Worm (Caenorhabditis elegans) whole organism, young adult: ENCODE measurements around the gene Y43B11AL.1.

Source experiments
- B0261.1 ChIP-seq: sonication (generic microtip); optimal IDR thresholded peaks from 2 replicates; lab custom pipeline; 2016; ENCODE audit warnings: mild to moderate bottlenecking, missing genetic modification characterization, moderate library complexity, missing compliant biosample characterization
- C17E4.6 ChIP-seq: fragments of 200-800 bp; sonication (Bioruptor generic); IDR thresholded peaks from 2 replicates; pipeline ENCODE4 v1.3.6; 2022; ENCODE audit warnings: missing genetic modification reagents, missing genetic modification characterization, missing compliant biosample characterization
- D2030.7 ChIP-seq: fragments of 200-800 bp; sonication (Bioruptor generic); IDR thresholded peaks from 2 replicates; pipeline ENCODE4 v1.3.6; 2022; ENCODE audit warnings: missing genetic modification reagents, missing genetic modification characterization, missing compliant biosample characterization
- F49E8.2 ChIP-seq: sonication (generic microtip); optimal IDR thresholded peaks from 3 replicates; lab custom pipeline; 2017; ENCODE audit warnings: missing genetic modification characterization, mild to moderate bottlenecking, missing compliant biosample characterization, antibody characterized with exemption, moderate library complexity; ENCODE audit not compliant: insufficient read depth
- F52B5.7 ChIP-seq: sonication (generic microtip); optimal IDR thresholded peaks from 2 replicates; lab custom pipeline; 2016; ENCODE audit warnings: mild to moderate bottlenecking, missing genetic modification characterization, missing compliant biosample characterization
- F55B11.4 ChIP-seq: sonication (generic microtip); optimal IDR thresholded peaks from 2 replicates; lab custom pipeline; 2016; ENCODE audit warnings: missing compliant biosample characterization, missing genetic modification characterization, borderline replicate concordance; ENCODE audit not compliant: insufficient read depth
- F57C9.4 ChIP-seq: sonication (generic microtip); optimal IDR thresholded peaks from 2 replicates; lab custom pipeline; 2017; ENCODE audit warnings: mild to moderate bottlenecking, missing genetic modification characterization, missing compliant biosample characterization
- Y79H2A.3 ChIP-seq: fragments of 200-800 bp; sonication (Bioruptor generic); conservative IDR thresholded peaks from 2 replicates; pipeline ENCODE4 v1.3.6; 2022; ENCODE audit warnings: missing genetic modification reagents, missing genetic modification characterization, missing compliant biosample characterization
- atf-7 ChIP-seq: sonication (generic microtip); optimal IDR thresholded peaks from 2 replicates; lab custom pipeline; 2017; ENCODE audit warnings: mild to moderate bottlenecking, missing genetic modification characterization, missing compliant biosample characterization
- athp-1 ChIP-seq: sonication (generic microtip); optimal IDR thresholded peaks from 2 replicates; lab custom pipeline; 2017; ENCODE audit warnings: mild to moderate bottlenecking, missing genetic modification characterization, missing compliant biosample characterization
- attf-3 ChIP-seq: fragments of 200-800 bp; sonication (Bioruptor generic); conservative IDR thresholded peaks from 2 replicates; pipeline ENCODE4 v1.3.6; 2022; ENCODE audit warnings: missing genetic modification reagents, missing genetic modification characterization, missing compliant biosample characterization
- bed-2 ChIP-seq: fragments of 200-800 bp; sonication (Bioruptor generic); IDR thresholded peaks from 2 replicates; pipeline ENCODE4 v1.3.6; 2022; ENCODE audit warnings: missing genetic modification reagents, missing genetic modification characterization, missing compliant biosample characterization
- ccch-3 ChIP-seq: fragments of 200-800 bp; sonication (Bioruptor generic); optimal IDR thresholded peaks from 2 replicates; lab custom pipeline; 2018; ENCODE audit warnings: mild to moderate bottlenecking, missing genetic modification characterization, missing compliant biosample characterization
- cebp-1 ChIP-seq, 2 experiments: fragments of 200-800 bp in 1 of 2; sonication (Bioruptor generic) in 1 of 2; sonication (generic microtip) in 1 of 2; IDR thresholded peaks in 1 of 2; optimal IDR thresholded peaks in 1 of 2; 2 replicates each; pipeline versions ENCODE4 v1.3.6 to Lab custom; 2017 to 2022; ENCODE audit warnings: missing compliant biosample characterization in 2 of 2, missing genetic modification characterization in 2 of 2, mild to moderate bottlenecking in 1 of 2, missing genetic modification reagents in 1 of 2, moderate library complexity in 1 of 2
- cebp-2 ChIP-seq: fragments of 200-800 bp; sonication (Bioruptor generic); IDR thresholded peaks from 2 replicates; pipeline ENCODE4 v1.3.6; 2022; ENCODE audit warnings: missing genetic modification characterization, missing compliant biosample characterization
- ceh-100 ChIP-seq: fragments of 200-800 bp; sonication (Bioruptor generic); IDR thresholded peaks from 2 replicates; pipeline ENCODE4 v1.3.6; 2022; ENCODE audit warnings: missing genetic modification reagents, missing genetic modification characterization, missing compliant biosample characterization
- ceh-79 ChIP-seq: sonication (generic microtip); optimal IDR thresholded peaks from 2 replicates; lab custom pipeline; 2017; ENCODE audit warnings: mild to moderate bottlenecking, missing genetic modification characterization, missing compliant biosample characterization
- dox-1 ChIP-seq: fragments of 200-800 bp; sonication (Bioruptor generic); IDR thresholded peaks from 2 replicates; pipeline ENCODE4 v1.3.6; 2022; ENCODE audit warnings: missing genetic modification reagents, missing genetic modification characterization, missing compliant biosample characterization
- dpff-1 ChIP-seq: sonication (generic microtip); optimal IDR thresholded peaks from 2 replicates; lab custom pipeline; 2017; ENCODE audit warnings: mild to moderate bottlenecking, missing genetic modification characterization, missing compliant biosample characterization
- egrh-3 ChIP-seq: fragments of 200-800 bp; sonication (Bioruptor generic); IDR thresholded peaks from 2 replicates; pipeline ENCODE4 v1.3.6; 2022; ENCODE audit warnings: missing genetic modification reagents, missing genetic modification characterization, missing compliant biosample characterization
- fkh-3 ChIP-seq: sonication (generic microtip); optimal IDR thresholded peaks from 2 replicates; lab custom pipeline; 2016; ENCODE audit warnings: mild to moderate bottlenecking, missing genetic modification characterization, missing compliant biosample characterization
- gei-17 ChIP-seq: fragments of 200-800 bp; sonication (Bioruptor generic); optimal IDR thresholded peaks from 2 replicates; lab custom pipeline; 2018; ENCODE audit warnings: mild to moderate bottlenecking, missing genetic modification characterization, missing compliant biosample characterization
- hmg-20 ChIP-seq: fragments of 200-800 bp; sonication (Bioruptor generic); IDR thresholded peaks from 2 replicates; pipeline ENCODE4 v1.3.6; 2022; ENCODE audit warnings: missing genetic modification reagents, missing genetic modification characterization, missing compliant biosample characterization
- hsf-1 ChIP-seq: fragments of 200-800 bp; sonication (Bioruptor generic); IDR thresholded peaks from 2 replicates; pipeline ENCODE4 v1.3.6; 2022; ENCODE audit warnings: missing genetic modification reagents, missing genetic modification characterization, missing compliant biosample characterization
- lag-1 ChIP-seq: fragments of 200-800 bp; sonication (Bioruptor generic); IDR thresholded peaks from 2 replicates; pipeline ENCODE4 v1.3.6; 2022; ENCODE audit warnings: missing genetic modification reagents, missing genetic modification characterization, missing compliant biosample characterization
- lin-26 ChIP-seq: fragments of 200-800 bp; sonication (Bioruptor generic); IDR thresholded peaks from 2 replicates; pipeline ENCODE4 v1.3.6; 2022; ENCODE audit warnings: missing genetic modification reagents, missing genetic modification characterization, missing compliant biosample characterization
- lin-35 ChIP-seq, 3 experiments: fragments of 150-350 bp in 2 of 3; sonication (generic microtip) in 1 of 3; optimal IDR thresholded peaks; 2 replicates each; lab custom pipeline; 2014 to 2018; ENCODE audit warnings: missing biosample characterization in 3 of 3, missing genetic modification characterization in 3 of 3, missing genetic modification reagents in 3 of 3
- lsl-1 ChIP-seq: fragments of 200-800 bp; sonication (Bioruptor generic); optimal IDR thresholded peaks from 2 replicates; lab custom pipeline; 2018; ENCODE audit warnings: mild to moderate bottlenecking, missing genetic modification characterization, moderate library complexity, missing compliant biosample characterization
- mcd-1 ChIP-seq: fragments of 200-800 bp; sonication (Bioruptor generic); IDR thresholded peaks from 2 replicates; pipeline ENCODE4 v1.3.6; 2022; ENCODE audit warnings: missing genetic modification reagents, missing genetic modification characterization, missing compliant biosample characterization
- nfyb-1 ChIP-seq: fragments of 200-800 bp; sonication (Bioruptor generic); IDR thresholded peaks from 2 replicates; pipeline ENCODE4 v1.3.6; 2022; ENCODE audit warnings: missing genetic modification reagents, missing genetic modification characterization, missing compliant biosample characterization
- nhr-90 ChIP-seq: sonication (generic microtip); optimal IDR thresholded peaks from 2 replicates; lab custom pipeline; 2016; ENCODE audit warnings: missing genotype, mild to moderate bottlenecking, missing genetic modification characterization, missing compliant biosample characterization
- rpc-1 ChIP-seq, 2 experiments: fragments of 150-350 bp in 1 of 2; sonication (generic microtip) in 1 of 2; optimal IDR thresholded peaks; 2 replicates each; lab custom pipeline; 2014 to 2018; ENCODE audit warnings: missing biosample characterization in 1 of 2, missing genetic modification characterization in 1 of 2, missing genetic modification reagents in 1 of 2, missing genotype in 1 of 2
- sdz-38 ChIP-seq: sonication (generic microtip); optimal IDR thresholded peaks from 2 replicates; lab custom pipeline; 2016; ENCODE audit warnings: missing genotype, missing genetic modification characterization, missing compliant biosample characterization
- snpc-3.4 ChIP-seq: sonication (generic microtip); optimal IDR thresholded peaks from 2 replicates; lab custom pipeline; 2017; ENCODE audit warnings: missing genetic modification characterization, mild to moderate bottlenecking, missing compliant biosample characterization, antibody characterized with exemption, moderate library complexity, missing genotype, missing genetic modification reagents
- snpc-4 ChIP-seq, 5 experiments: fragments of 150-350 bp in 1 of 5; sonication (generic microtip) in 4 of 5; optimal IDR thresholded peaks; 2 replicates each; lab custom pipeline; 2014 to 2018; ENCODE audit warnings: missing genetic modification characterization in 5 of 5, missing biosample characterization in 3 of 5, antibody characterized with exemption in 2 of 5, mild to moderate bottlenecking in 2 of 5, missing compliant biosample characterization in 2 of 5, missing genotype in 2 of 5, moderate library complexity in 2 of 5, missing genetic modification reagents in 1 of 5
- tbp1 ChIP-seq: fragments of 200-800 bp; sonication (Bioruptor generic); optimal IDR thresholded peaks from 2 replicates; lab custom pipeline; 2018; ENCODE audit warnings: mild to moderate bottlenecking, missing genetic modification characterization, missing compliant biosample characterization
- unc-130 ChIP-seq: sonication (generic microtip); optimal IDR thresholded peaks from 2 replicates; lab custom pipeline; 2016; ENCODE audit warnings: missing genetic modification reagents, missing genetic modification characterization, missing compliant biosample characterization
- zfh-2 ChIP-seq: fragments of 200-800 bp; sonication (Bioruptor generic); conservative IDR thresholded peaks from 2 replicates; pipeline ENCODE4 v1.3.6; 2022; ENCODE audit warnings: missing genetic modification reagents, missing genetic modification characterization, missing compliant biosample characterization
- ztf-18 ChIP-seq: sonication (generic microtip); optimal IDR thresholded peaks from 2 replicates; lab custom pipeline; 2016; ENCODE audit warnings: missing genotype, mild to moderate bottlenecking, missing genetic modification characterization, missing compliant biosample characterization
- ztf-26 ChIP-seq: sonication (generic microtip); optimal IDR thresholded peaks from 2 replicates; lab custom pipeline; 2017; ENCODE audit warnings: missing genetic modification characterization, missing compliant biosample characterization
- ztf-28 ChIP-seq: fragments of 200-800 bp; sonication (Bioruptor generic); IDR thresholded peaks from 2 replicates; pipeline ENCODE4 v1.3.6; 2022; ENCODE audit warnings: missing genetic modification reagents, missing genetic modification characterization, missing compliant biosample characterization
- ztf-3 ChIP-seq: fragments of 200-800 bp; sonication (Bioruptor generic); optimal IDR thresholded peaks from 2 replicates; lab custom pipeline; 2018; ENCODE audit warnings: mild to moderate bottlenecking, missing genetic modification characterization, missing compliant biosample characterization
- ztf-6 ChIP-seq: fragments of 200-800 bp; sonication (Bioruptor generic); IDR thresholded peaks from 2 replicates; pipeline ENCODE4 v1.3.6; 2022; ENCODE audit warnings: missing genetic modification reagents, missing genetic modification characterization, missing compliant biosample characterization

Gene Y43B11AL.1

DNA sequence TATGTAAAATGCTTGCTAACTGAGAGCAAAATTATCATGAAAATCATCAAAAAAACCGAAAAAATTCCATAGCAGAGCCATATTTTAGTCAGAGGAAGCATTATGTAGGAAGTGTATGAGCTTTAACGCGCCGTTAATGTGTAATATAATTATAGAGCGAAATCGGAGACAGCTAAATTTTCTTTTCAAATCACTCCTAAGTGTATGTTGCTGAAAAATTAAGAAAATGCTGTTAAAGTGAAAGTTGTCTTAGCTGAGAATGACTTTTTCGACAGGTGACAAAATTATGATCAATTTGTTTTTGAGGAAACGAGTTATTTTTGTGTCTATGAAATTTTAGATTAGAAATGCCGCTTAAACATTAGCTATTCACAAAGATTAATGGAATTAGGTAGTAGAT lies 9.9 kb downstream of the Y43B11AL.1 start, which contains the start of gene srg-50:
Gene srg-50, minus strand, starts transcription at position 101 of the 400 bp plus-strand sequence.
- no peak for TF ChIP-seq tbp1
- TF ChIP-seq, all 124 proteins: peak for 0

DNA sequence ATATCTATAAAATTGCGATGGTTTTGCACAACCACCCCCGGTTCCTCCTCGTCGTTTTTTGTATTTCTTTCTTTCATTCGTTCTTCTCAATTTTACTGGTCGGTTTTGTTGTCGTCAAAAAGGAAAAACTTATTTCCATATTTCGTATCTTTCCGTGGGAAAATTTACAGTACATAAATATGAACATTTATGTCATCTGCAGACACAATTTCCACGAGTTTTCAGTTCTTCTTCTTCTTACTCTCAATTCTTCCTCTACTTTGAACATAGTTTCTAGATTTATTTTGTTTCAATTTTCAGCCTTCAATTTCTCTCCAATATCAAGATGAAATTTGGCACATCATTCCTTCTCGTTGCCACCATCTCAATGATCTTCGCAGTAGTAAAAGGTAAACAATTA lies 16.1 kb downstream of the Y43B11AL.1 start, which contains the start of gene Y43B11AR.1:
Gene Y43B11AR.1, plus strand, starts transcription at position 301 of the 400 bp plus-strand sequence.
- TF ChIP-seq cebp-2 (GFP tag; lab: Robert Waterston, UW) (no peak), lin-35 (GFP tag; optimal IDR thresholded peaks at IDR 0.05; lab: Kevin White, UChicago) (no peak), sdz-38 (tag; lab: Kevin White, UChicago) (no peak), F49E8.2 (tag; lab: Kevin White, UChicago) (no peak), ztf-28 (GFP tag; lab: Robert Waterston, UW) (no peak), attf-3 (GFP tag; lab: Robert Waterston, UW) (no peak), ztf-6 (GFP tag; lab: Robert Waterston, UW) (no peak), snpc-3.4 (no peak), lin-26 (GFP tag; lab: Robert Waterston, UW) (no peak)

DNA sequence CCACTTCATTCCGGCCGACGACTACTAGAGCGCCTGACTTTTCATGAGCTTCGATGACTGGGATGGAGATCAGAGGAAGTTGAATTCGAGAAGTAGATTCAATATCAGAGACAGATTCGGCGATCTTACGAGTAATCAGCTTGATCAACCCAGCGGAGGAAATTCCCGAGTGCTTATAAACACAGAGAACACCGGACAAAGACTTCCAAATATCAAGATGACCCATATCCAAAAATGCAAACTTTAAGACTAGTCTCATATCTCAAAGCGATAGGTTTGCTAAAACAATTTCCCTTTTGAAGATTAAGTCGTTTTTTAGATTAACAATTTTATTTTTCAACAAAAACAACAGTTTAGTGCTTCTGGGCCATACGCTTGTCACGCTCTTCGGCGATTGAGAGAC lies 18.3 kb downstream of the Y43B11AL.1 start, which contains the start of gene Y43B11AR.3:
Gene Y43B11AR.3, minus strand, starts transcription at position 335 of the 403 bp plus-strand sequence.
- TF ChIP-seq ceh-79 (tag; lab: Kevin White, UChicago) (peak; percentile 40), snpc-4 (GFP tag; optimal IDR thresholded peaks at IDR 0.05; lab: Kevin White, UChicago) (peak; percentile 72), snpc-4 (tag; optimal IDR thresholded peaks at IDR 0.05; lab: Kevin White, UChicago) (peak; percentile 36 to 87 (median 72)), dpff-1 (tag; lab: Kevin White, UChicago) (peak; percentile 40), zfh-2 (GFP tag; lab: Robert Waterston, UW) (no peak), fkh-3 (tag; lab: Kevin White, UChicago) (no peak), lsl-1 (peak; percentile 70), egrh-3 (GFP tag; lab: Robert Waterston, UW) (no peak), sdz-38 (tag; lab: Kevin White, UChicago) (no peak), B0261.1 (tag; lab: Kevin White, UChicago) (peak; percentile 25), hsf-1 (peak; percentile 88), unc-130 (peak; percentile 86), hmg-20 (GFP tag; lab: Robert Waterston, UW) (no peak), tbp1 (peak; percentile 72), F52B5.7 (peak; percentile 91), athp-1 (tag; lab: Kevin White, UChicago) (peak; percentile 83), ztf-3 (GFP tag; lab: Kevin White, UChicago) (no peak), F57C9.4 (tag; lab: Kevin White, UChicago) (no peak), ccch-3 (GFP tag; lab: Kevin White, UChicago) (no peak), C17E4.6 (peak; percentile 83), lag-1 (no peak), gei-17 (GFP tag; lab: Kevin White, UChicago) (no peak), ztf-18 (tag; lab: Kevin White, UChicago) (peak; percentile 81), nfyb-1 (GFP tag; lab: Robert Waterston, UW) (peak; percentile 89), bed-2 (no peak), ceh-100 (peak; percentile 82), ztf-26 (tag; lab: Kevin White, UChicago) (no peak), cebp-1 (GFP tag; IDR thresholded peaks at IDR 0.05; lab: Robert Waterston, UW) (no peak), cebp-1 (tag; optimal IDR thresholded peaks at IDR 0.05; lab: Kevin White, UChicago) (peak; percentile 73), Y79H2A.3 (GFP tag; lab: Robert Waterston, UW) (peak; percentile 86), rpc-1 (optimal IDR thresholded peaks at IDR 0.05; lab: Kevin White, UChicago) (no peak), rpc-1 (tag; optimal IDR thresholded peaks at IDR 0.05; lab: Kevin White, UChicago) (peak; percentile 11), atf-7 (tag; lab: Kevin White, UChicago) (peak; percentile 59), mcd-1 (GFP tag; lab: Robert Waterston, UW) (peak; percentile 68), nhr-90 (tag; lab: Kevin White, UChicago) (peak; percentile 20), dox-1 (GFP tag; lab: Robert Waterston, UW) (peak; percentile 67; the same call in 1 of the 2 replicates), D2030.7 (peak; percentile 55; the same call in 1 of the 2 replicates), F55B11.4 (tag; lab: Kevin White, UChicago) (no peak)
